Fruit fly (Drosophila melanogaster) Kc167 (cell line): ENCODE data around the gene MSAmiP.

Experiments
- Myc ChIP-seq: fragments of >200 bp; optimal IDR thresholded peaks from 2 replicates; lab custom pipeline; 2017; ENCODE audit warnings: missing external identifiers
- Sin3A ChIP-seq: fragments of >200 bp; optimal IDR thresholded peaks from 2 replicates; lab custom pipeline; 2018; ENCODE audit warnings: missing external identifiers
- h ChIP-seq: fragments of >200 bp; optimal IDR thresholded peaks from 3 replicates; lab custom pipeline; 2018; ENCODE audit warnings: missing external identifiers
- insv ChIP-seq: fragments of >200 bp; optimal IDR thresholded peaks from 3 replicates; lab custom pipeline; 2018; ENCODE audit warnings: missing external identifiers
- psq ChIP-seq: fragments of >200 bp; optimal IDR thresholded peaks from 2 replicates; lab custom pipeline; 2017; ENCODE audit warnings: missing external identifiers
- ttk ChIP-seq: sonication (Bioruptor generic); optimal IDR thresholded peaks from 2 replicates; lab custom pipeline; 2017; ENCODE audit warnings: missing external identifiers

DNA sequence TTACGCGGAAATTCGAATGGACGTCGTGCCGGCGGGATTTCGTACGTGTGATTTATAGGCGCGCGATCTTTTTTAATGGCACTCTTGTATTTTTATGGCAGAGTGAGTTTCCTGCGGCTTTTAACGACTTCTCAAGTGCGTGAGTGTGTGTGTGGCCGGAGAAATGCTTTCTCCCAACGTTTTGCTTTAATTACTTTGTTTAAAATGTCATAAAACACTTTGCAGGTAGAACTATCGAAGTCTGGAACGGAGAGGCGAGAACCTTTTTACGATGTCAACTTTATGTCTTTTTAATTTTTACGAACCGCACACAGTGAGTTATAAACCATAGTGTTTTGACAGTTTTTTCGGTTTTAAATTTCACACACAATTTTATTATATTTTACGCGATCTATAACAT is 66.9 kb downstream of the MSAmiP start:
- no peak for TF ChIP-seq h (lab: Kevin White, UChicago)
- TF ChIP-seq Sin3A, result no peak
- TF ChIP-seq Myc (lab: Kevin White, UChicago), result no peak
- TF ChIP-seq psq (lab: Kevin White, UChicago), result no peak
- no peak for TF ChIP-seq ttk (lab: Kevin White, UChicago)
- TF ChIP-seq insv (lab: Kevin White, UChicago), result no peak
